Fruit fly (Drosophila melanogaster) whole organism, embryonic: ENCODE measurements around the gene Ugt35D1.
A peak's percentile ranks its signal among the peaks of the same experiment; 100 is the strongest.

Experiments used
- Ada2b ChIP-seq: fragments of 200-800 bp; sonication (Bioruptor generic); IDR thresholded peaks from 2 replicates; pipeline ENCODE4 v1.3.6; 2022; ENCODE audit warnings: missing biosample characterization, missing genetic modification characterization
- Atf3 ChIP-seq: fragments of 200-800 bp; sonication (Bioruptor generic); optimal IDR thresholded peaks from 3 replicates; lab custom pipeline; 2016; ENCODE audit warnings: missing biosample characterization, missing genetic modification characterization
- CG1024 ChIP-seq: fragments of 200-800 bp; sonication (Bioruptor generic); IDR thresholded peaks from 2 replicates; pipeline ENCODE4 v1.3.6; 2022; ENCODE audit warnings: missing biosample characterization, missing genetic modification characterization
- CG11456 ChIP-seq: fragments of 200-800 bp; sonication (Bioruptor generic); IDR thresholded peaks from 3 replicates; pipeline ENCODE4 v1.3.6; 2022; ENCODE audit warnings: missing biosample characterization, missing genetic modification characterization
- CG14710 ChIP-seq: fragments of 200-800 bp; sonication (Bioruptor generic); optimal IDR thresholded peaks from 3 replicates; lab custom pipeline; 2019; ENCODE audit warnings: missing biosample characterization, mild to moderate bottlenecking, missing genetic modification characterization, moderate library complexity
- CG16863 ChIP-seq: fragments of 200-800 bp; sonication (Bioruptor generic); optimal IDR thresholded peaks from 3 replicates; lab custom pipeline; 2016; ENCODE audit warnings: missing biosample characterization, missing genetic modification characterization
- CG17385 ChIP-seq: fragments of 200-800 bp; sonication (Bioruptor generic); optimal IDR thresholded peaks from 3 replicates; lab custom pipeline; 2018; ENCODE audit warnings: missing biosample characterization, mild to moderate bottlenecking, missing genetic modification characterization
- CG17912 ChIP-seq: fragments of 200-800 bp; sonication (Bioruptor generic); optimal IDR thresholded peaks from 2 replicates; lab custom pipeline; 2018; ENCODE audit warnings: missing biosample characterization, mild to moderate bottlenecking, missing genetic modification characterization
- CG18764 ChIP-seq: fragments of 200-800 bp; sonication (Bioruptor generic); optimal IDR thresholded peaks from 3 replicates; lab custom pipeline; 2016; ENCODE audit warnings: missing biosample characterization, missing genetic modification characterization
- CG2712 ChIP-seq: fragments of 200-800 bp; optimal IDR thresholded peaks from 3 replicates; lab custom pipeline; 2019; ENCODE audit warnings: missing biosample characterization, mild to moderate bottlenecking, missing genetic modification characterization, moderate library complexity
- CG31224 ChIP-seq: fragments of 200-800 bp; sonication (Bioruptor generic); IDR thresholded peaks from 2 replicates; pipeline ENCODE4 v1.3.6; 2022; ENCODE audit warnings: missing biosample characterization, missing genetic modification characterization
- CG34224 ChIP-seq: fragments of 200-800 bp; sonication (Bioruptor generic); IDR thresholded peaks from 3 replicates; pipeline ENCODE4 v1.3.6; 2022; ENCODE audit warnings: missing biosample characterization, missing genetic modification characterization; ENCODE audit not compliant: partially characterized antibody
- CG3726 ChIP-seq: fragments of 200-800 bp; sonication (Bioruptor generic); IDR thresholded peaks from 3 replicates; pipeline ENCODE4, ENCODE4 v1.3.6; 2022; ENCODE audit warnings: missing biosample characterization, missing genetic modification characterization
- CG4360 ChIP-seq: fragments of 200-800 bp; sonication (Bioruptor generic); IDR thresholded peaks from 2 replicates; pipeline ENCODE4 v1.3.6; 2022; ENCODE audit warnings: missing biosample characterization, missing genetic modification characterization
- CG4404 ChIP-seq: fragments of 200-800 bp; sonication (Bioruptor generic); IDR thresholded peaks from 2 replicates; pipeline ENCODE4 v1.3.6; 2022; ENCODE audit warnings: missing biosample characterization, missing genetic modification characterization
- CG5953 ChIP-seq: fragments of 200-800 bp; sonication (Bioruptor generic); IDR thresholded peaks from 2 replicates; pipeline ENCODE4 v1.3.6; 2022; ENCODE audit warnings: missing biosample characterization, missing genetic modification characterization
- CG6272 ChIP-seq: fragments of 200-800 bp; sonication (Bioruptor generic); IDR thresholded peaks from 2 replicates; pipeline ENCODE4 v1.3.6; 2022; ENCODE audit warnings: missing biosample characterization, missing genetic modification characterization
- CG7271 ChIP-seq: fragments of 200-800 bp; sonication (Bioruptor generic); optimal IDR thresholded peaks from 2 replicates; lab custom pipeline; 2018; ENCODE audit warnings: missing biosample characterization, mild to moderate bottlenecking, missing genetic modification characterization, moderate library complexity
- CG7357 ChIP-seq: fragments of 200-800 bp; sonication (Bioruptor generic); IDR thresholded peaks from 3 replicates; pipeline ENCODE4 v1.3.6; 2022; ENCODE audit warnings: missing biosample characterization, missing genetic modification characterization
- CG8944 ChIP-seq: fragments of 200-800 bp; sonication (Bioruptor generic); optimal IDR thresholded peaks from 3 replicates; lab custom pipeline; 2016; ENCODE audit warnings: missing biosample characterization, missing genetic modification characterization
- CG9797 ChIP-seq: fragments of 200-800 bp; sonication (Bioruptor generic); optimal IDR thresholded peaks from 3 replicates; lab custom pipeline; 2018; ENCODE audit warnings: missing biosample characterization, mild to moderate bottlenecking, missing genetic modification characterization
- CrebB ChIP-seq: fragments of 200-800 bp; sonication (Bioruptor generic); optimal IDR thresholded peaks from 3 replicates; lab custom pipeline; 2018; ENCODE audit warnings: missing biosample characterization, mild to moderate bottlenecking, missing genetic modification characterization
- Dll ChIP-seq: fragments of 200-800 bp; sonication (Bioruptor generic); IDR thresholded peaks from 4 replicates; pipeline ENCODE4 v1.3.6; 2022; ENCODE audit warnings: missing biosample characterization, missing genetic modification characterization; ENCODE audit not compliant: partially characterized antibody
- Dref ChIP-seq: fragments of 200-800 bp; sonication (Bioruptor generic); IDR thresholded peaks from 2 replicates; pipeline ENCODE4 v1.3.6; 2022; ENCODE audit warnings: missing biosample characterization, missing genetic modification characterization
- E2f2 ChIP-seq: fragments of 200-800 bp; sonication (Bioruptor generic); IDR thresholded peaks from 2 replicates; pipeline ENCODE4 v1.3.6; 2022; ENCODE audit warnings: missing biosample characterization, missing genetic modification characterization
- Fer3 ChIP-seq: fragments of 200-800 bp; sonication (Bioruptor generic); optimal IDR thresholded peaks from 2 replicates; lab custom pipeline; 2018; ENCODE audit warnings: missing biosample characterization, mild to moderate bottlenecking, missing genetic modification characterization, moderate library complexity
- MTF-1 ChIP-seq: fragments of 200-800 bp; sonication (Bioruptor generic); optimal IDR thresholded peaks from 2 replicates; lab custom pipeline; 2018; ENCODE audit warnings: missing biosample characterization, mild to moderate bottlenecking, missing genetic modification characterization, borderline replicate concordance
- Mrtf ChIP-seq: fragments of 200-800 bp; sonication (Bioruptor generic); IDR thresholded peaks from 3 replicates; pipeline ENCODE4 v1.3.6; 2022; ENCODE audit warnings: missing biosample characterization, missing genetic modification characterization
- PHDP ChIP-seq: fragments of 200-800 bp; sonication (Bioruptor generic); optimal IDR thresholded peaks from 3 replicates; lab custom pipeline; 2018; ENCODE audit warnings: missing biosample characterization, mild to moderate bottlenecking, missing genetic modification characterization, moderate library complexity
- Usf ChIP-seq: fragments of 200-800 bp; sonication (Bioruptor generic); optimal IDR thresholded peaks from 2 replicates; lab custom pipeline; 2017; ENCODE audit warnings: missing genotype, missing biosample characterization, missing genetic modification characterization
- ap ChIP-seq: fragments of 200-800 bp; sonication (Bioruptor generic); IDR thresholded peaks from 2 replicates; pipeline ENCODE4 v1.3.6; 2022; ENCODE audit warnings: missing biosample characterization, missing genetic modification characterization
- ash1 ChIP-seq: fragments of 200-800 bp; sonication (Bioruptor generic); optimal IDR thresholded peaks from 2 replicates; lab custom pipeline; 2018; ENCODE audit warnings: missing biosample characterization, mild to moderate bottlenecking, missing genetic modification characterization
- bbx ChIP-seq: fragments of 200-800 bp; sonication (Bioruptor generic); IDR thresholded peaks from 2 replicates; pipeline ENCODE4 v1.3.6; 2022; ENCODE audit warnings: missing biosample characterization, missing genetic modification characterization; ENCODE audit not compliant: partially characterized antibody
- cad ChIP-seq: fragments of >200 bp; optimal IDR thresholded peaks from 2 replicates; lab custom pipeline; 2017; ENCODE audit warnings: missing biosample characterization, missing genetic modification characterization
- danr ChIP-seq: fragments of 200-800 bp; sonication (Bioruptor generic); IDR thresholded peaks from 2 replicates; pipeline ENCODE4 v1.3.6; 2022; ENCODE audit warnings: missing biosample characterization, missing genetic modification characterization
- dimm ChIP-seq: fragments of 200-800 bp; sonication (Bioruptor generic); IDR thresholded peaks from 2 replicates; pipeline ENCODE4 v1.3.6; 2022; ENCODE audit warnings: missing biosample characterization, missing genetic modification characterization
- disco-r ChIP-seq: fragments of 200-800 bp; sonication (Bioruptor generic); optimal IDR thresholded peaks from 2 replicates; lab custom pipeline; 2016; ENCODE audit warnings: missing biosample characterization, missing genetic modification characterization
- emc ChIP-seq: fragments of 200-800 bp; sonication (Bioruptor generic); optimal IDR thresholded peaks from 2 replicates; lab custom pipeline; 2016; ENCODE audit warnings: missing biosample characterization, missing genetic modification characterization
- fd102C ChIP-seq: fragments of 200-800 bp; sonication (Bioruptor generic); optimal IDR thresholded peaks from 2 replicates; lab custom pipeline; 2018; ENCODE audit warnings: missing biosample characterization, mild to moderate bottlenecking, missing genetic modification characterization, moderate library complexity
- fru ChIP-seq: fragments of >200 bp; optimal IDR thresholded peaks from 2 replicates; lab custom pipeline; 2017
- grau ChIP-seq: fragments of 200-800 bp; optimal IDR thresholded peaks from 3 replicates; lab custom pipeline; 2019; ENCODE audit warnings: missing biosample characterization, mild to moderate bottlenecking, missing genetic modification characterization, moderate library complexity
- ham ChIP-seq: fragments of 200-800 bp; sonication (Bioruptor generic); IDR thresholded peaks from 2 replicates; pipeline ENCODE4 v1.3.6; 2022; ENCODE audit warnings: missing biosample characterization, missing genetic modification characterization
- jigr1 ChIP-seq: fragments of 200-800 bp; sonication (Bioruptor generic); IDR thresholded peaks from 3 replicates; pipeline ENCODE4 v1.3.6; 2022; ENCODE audit warnings: missing biosample characterization, missing genetic modification characterization
- lov ChIP-seq, 2 experiments: fragments of 200-800 bp in 1 of 2; fragments of >200 bp in 1 of 2; sonication (Bioruptor generic) in 1 of 2; IDR thresholded peaks in 1 of 2; optimal IDR thresholded peaks in 1 of 2; 2 replicates in 1 of 2; 3 replicates in 1 of 2; pipeline versions ENCODE4 v1.3.6 to Lab custom; 2017 to 2022; ENCODE audit warnings: missing biosample characterization in 1 of 2, missing genetic modification characterization in 1 of 2
- mam ChIP-seq: fragments of 200-800 bp; sonication (Bioruptor generic); optimal IDR thresholded peaks from 3 replicates; lab custom pipeline; 2016; ENCODE audit warnings: missing biosample characterization, missing genetic modification characterization
- org-1 ChIP-seq: fragments of 200-800 bp; sonication (Bioruptor generic); optimal IDR thresholded peaks from 2 replicates; lab custom pipeline; 2017; ENCODE audit warnings: missing biosample characterization, missing genetic modification characterization
- repo ChIP-seq: fragments of 200-800 bp; sonication (Bioruptor generic); optimal IDR thresholded peaks from 2 replicates; lab custom pipeline; 2016; ENCODE audit warnings: missing biosample characterization, missing genetic modification characterization
- so ChIP-seq: fragments of 200-800 bp; sonication (Bioruptor generic); IDR thresholded peaks from 3 replicates; pipeline ENCODE4 v1.3.6; 2022; ENCODE audit warnings: missing biosample characterization, missing genetic modification characterization
- tgo ChIP-seq: fragments of 200-800 bp; sonication (Bioruptor generic); IDR thresholded peaks from 3 replicates; pipeline ENCODE4 v1.3.6; 2022; ENCODE audit warnings: missing biosample characterization, missing genetic modification characterization
- tio ChIP-seq: fragments of 200-800 bp; sonication (Bioruptor generic); optimal IDR thresholded peaks from 2 replicates; lab custom pipeline; 2017; ENCODE audit warnings: missing biosample characterization, missing genetic modification characterization, inconsistent platforms
- trem ChIP-seq: fragments of 200-800 bp; optimal IDR thresholded peaks from 3 replicates; lab custom pipeline; 2019; ENCODE audit warnings: missing biosample characterization, mild to moderate bottlenecking, missing genetic modification characterization, moderate library complexity
- yki ChIP-seq: fragments of >200 bp; optimal IDR thresholded peaks from 3 replicates; lab custom pipeline; 2018
- zfh1 ChIP-seq: fragments of 200-800 bp; sonication (Bioruptor generic); IDR thresholded peaks from 3 replicates; pipeline ENCODE4 v1.3.6; 2022; ENCODE audit warnings: missing biosample characterization, missing genetic modification characterization

Gene Ugt35D1

dm6 chr3R:31384108-31384507 lies 11.0 kb downstream of the Ugt35D1 start (continued):
- no peak for TF ChIP-seq Dll (GFP tag; lab: Robert Waterston, UW)
- TF ChIP-seq so: peak; percentile 97
- peak; percentile 79 for TF ChIP-seq E2f2 (GFP tag; lab: Robert Waterston, UW)
- TF ChIP-seq tgo: peak; percentile 98
- peak; percentile 96 for TF ChIP-seq Usf (GFP tag; lab: Kevin White, UChicago)
- TF ChIP-seq org-1 (GFP tag; lab: Kevin White, UChicago): peak; percentile 98
- TF ChIP-seq CG4360 (GFP tag; lab: Robert Waterston, UW): peak; percentile 79
- peak; percentile 40 for TF ChIP-seq CG9797 (GFP tag; lab: Kevin White, UChicago)
- TF ChIP-seq Atf3 (GFP tag; lab: Kevin White, UChicago): peak; percentile 94
- TF ChIP-seq CG34224 (GFP tag; lab: Robert Waterston, UW): no peak
- peak; percentile 47 for TF ChIP-seq Dref (GFP tag; lab: Robert Waterston, UW)
- TF ChIP-seq CG5953: peak; percentile 94
- peak; percentile 95 for TF ChIP-seq CG4404 (GFP tag; lab: Robert Waterston, UW)
- TF ChIP-seq CG2712 (tag; lab: Kevin White, UChicago): peak; percentile 98
- TF ChIP-seq CG8944: peak; percentile 97
- peak; percentile 84 for TF ChIP-seq trem (tag; lab: Kevin White, UChicago)
- peak; percentile 52 for TF ChIP-seq fd102C (GFP tag; lab: Kevin White, UChicago)
- peak; percentile 94 for TF ChIP-seq CrebB (tag; lab: Kevin White, UChicago)
- peak; percentile 97 for TF ChIP-seq CG3726 (GFP tag; lab: Robert Waterston, UW)
- peak; percentile 98 for TF ChIP-seq CG6272 (GFP tag; lab: Robert Waterston, UW)
- TF ChIP-seq yki: no peak
- peak; percentile 96 for TF ChIP-seq danr
- peak; percentile 97 for TF ChIP-seq PHDP (tag; lab: Kevin White, UChicago)
- TF ChIP-seq disco-r (GFP tag; lab: Kevin White, UChicago): peak; percentile 95
- TF ChIP-seq ham: peak; percentile 96
- peak; percentile 97 for TF ChIP-seq grau (tag; lab: Kevin White, UChicago)
- TF ChIP-seq tio: peak; percentile 93
- TF ChIP-seq CG14710 (tag; lab: Kevin White, UChicago): peak; percentile 87
- TF ChIP-seq jigr1 (GFP tag; lab: Robert Waterston, UW): peak; percentile 96
- TF ChIP-seq ash1: peak; percentile 79
- peak; percentile 99 for TF ChIP-seq CG11456 (GFP tag; lab: Robert Waterston, UW)
- TF ChIP-seq Ada2b (GFP tag; lab: Robert Waterston, UW): peak; percentile 97
- TF ChIP-seq repo (GFP tag; lab: Kevin White, UChicago): peak; percentile 94
- peak; percentile 95 for TF ChIP-seq Fer3 (tag; lab: Kevin White, UChicago)
- TF ChIP-seq mam (GFP tag; lab: Kevin White, UChicago): peak; percentile 99
- TF ChIP-seq Mrtf (GFP tag; lab: Robert Waterston, UW): peak; percentile 97
- TF ChIP-seq fru (lab: Kevin White, UChicago): no peak
- peak; percentile 97 for TF ChIP-seq CG16863 (GFP tag; lab: Kevin White, UChicago)
- peak; percentile 94 for TF ChIP-seq CG18764
- peak; percentile 95 for TF ChIP-seq emc (GFP tag; lab: Kevin White, UChicago)
- peak; percentile 95 for TF ChIP-seq CG7357 (GFP tag; lab: Robert Waterston, UW)
- TF ChIP-seq MTF-1 (GFP tag; lab: Kevin White, UChicago): peak; percentile 73
- TF ChIP-seq CG31224 (GFP tag; lab: Robert Waterston, UW): peak; percentile 95
- TF ChIP-seq CG1024 (GFP tag; lab: Robert Waterston, UW): peak; percentile 87
- no peak for TF ChIP-seq CG17912 (GFP tag; lab: Kevin White, UChicago)
- no peak for TF ChIP-seq lov (optimal IDR thresholded peaks at IDR 0.05; lab: Kevin White, UChicago)
- peak; percentile 95 for TF ChIP-seq lov (GFP tag; IDR thresholded peaks at IDR 0.05; lab: Robert Waterston, UW)
- no peak for TF ChIP-seq bbx
- peak; percentile 98 for TF ChIP-seq zfh1
- peak; percentile 76 for TF ChIP-seq CG7271 (tag; lab: Kevin White, UChicago)
- no peak for TF ChIP-seq cad (GFP tag; lab: Kevin White, UChicago)
- TF ChIP-seq CG17385 (GFP tag; lab: Kevin White, UChicago): peak; percentile 90
- peak; percentile 93 for TF ChIP-seq dimm (GFP tag; lab: Robert Waterston, UW)
- peak; percentile 93 for TF ChIP-seq ap (GFP tag; lab: Robert Waterston, UW)
